Worm (Caenorhabditis elegans) whole organism, mixed stage, embryonic: Measurements from ENCODE around the gene ttr-27.
"Not testable (repeated sequence)": the region's sequence is repeated elsewhere in the genome, so short reads cannot be mapped to it uniquely, and the experiment has no call there.

Experiments
- M03D4.4 ChIP-seq: sonication (generic microtip); optimal IDR thresholded peaks from 2 replicates; lab custom pipeline; 2017; ENCODE audit warnings: mild to moderate bottlenecking, missing genetic modification characterization, missing compliant biosample characterization
- bed-3 ChIP-seq: fragments of 200-800 bp; sonication (Bioruptor generic); optimal IDR thresholded peaks from 3 replicates; lab custom pipeline; 2018; ENCODE audit warnings: mild to moderate bottlenecking, missing genetic modification characterization, moderate library complexity, missing compliant biosample characterization
- blmp-1 ChIP-seq: fragments of 150-350 bp; optimal IDR thresholded peaks from 2 replicates; lab custom pipeline; 2014; ENCODE audit warnings: missing biosample characterization, missing genetic modification characterization
- ceh-39 ChIP-seq: fragments of 150-350 bp; optimal IDR thresholded peaks from 2 replicates; lab custom pipeline; 2014; ENCODE audit warnings: missing biosample characterization, missing genetic modification characterization
- ces-1 ChIP-seq: fragments of 150-350 bp; optimal IDR thresholded peaks from 2 replicates; lab custom pipeline; 2014; ENCODE audit warnings: missing biosample characterization, missing genetic modification reagents, missing genetic modification characterization
- cnd-1 ChIP-seq: fragments of 200-800 bp; sonication (Bioruptor generic); optimal IDR thresholded peaks from 2 replicates; lab custom pipeline; 2018; ENCODE audit warnings: mild to moderate bottlenecking, missing genetic modification characterization, missing compliant biosample characterization
- elt-3 ChIP-seq: fragments of 150-350 bp; optimal IDR thresholded peaks from 2 replicates; lab custom pipeline; 2014; ENCODE audit warnings: missing biosample characterization, missing genetic modification characterization
- flh-1 ChIP-seq: fragments of 200-800 bp; sonication (Bioruptor generic); optimal IDR thresholded peaks from 2 replicates; lab custom pipeline; 2018; ENCODE audit warnings: mild to moderate bottlenecking, missing genetic modification characterization, moderate library complexity, missing compliant biosample characterization
- hlh-1 ChIP-seq: fragments of 150-350 bp; optimal IDR thresholded peaks from 2 replicates; lab custom pipeline; 2014; ENCODE audit warnings: missing biosample characterization, missing genetic modification reagents, missing genetic modification characterization
- lin-32 ChIP-seq: fragments of 200-800 bp; sonication (Bioruptor generic); optimal IDR thresholded peaks from 2 replicates; lab custom pipeline; 2018; ENCODE audit warnings: mild to moderate bottlenecking, missing genetic modification characterization, missing compliant biosample characterization
- mab-5 ChIP-seq: fragments of 150-350 bp; optimal IDR thresholded peaks from 2 replicates; lab custom pipeline; 2014; ENCODE audit warnings: missing biosample characterization, missing genetic modification characterization
- mls-2 ChIP-seq: sonication (generic microtip); optimal IDR thresholded peaks from 2 replicates; lab custom pipeline; 2016; ENCODE audit warnings: mild to moderate bottlenecking, missing genetic modification characterization, moderate library complexity, missing compliant biosample characterization
- nhr-12 ChIP-seq: fragments of 150-350 bp; optimal IDR thresholded peaks from 2 replicates; lab custom pipeline; 2014; ENCODE audit warnings: missing biosample characterization, missing genetic modification characterization
- nhr-28 ChIP-seq: fragments of 150-350 bp; optimal IDR thresholded peaks from 2 replicates; lab custom pipeline; 2014; ENCODE audit warnings: missing biosample characterization, missing genetic modification characterization
- nhr-76 ChIP-seq: sonication (generic microtip); optimal IDR thresholded peaks from 2 replicates; lab custom pipeline; 2017; ENCODE audit warnings: missing biosample characterization, missing genetic modification characterization
- unc-120 ChIP-seq: sonication (generic microtip); optimal IDR thresholded peaks from 2 replicates; lab custom pipeline; 2017; ENCODE audit warnings: missing genetic modification characterization, missing compliant biosample characterization; ENCODE audit not compliant: poor library complexity, severe bottlenecking
- unc-39 ChIP-seq: fragments of 150-350 bp; optimal IDR thresholded peaks from 2 replicates; lab custom pipeline; 2014; ENCODE audit warnings: missing biosample characterization, missing genetic modification characterization

Gene ttr-27

ce11 chrV:12867997-12868396 lies 35.9 kb downstream of the ttr-27 start, which contains the start of gene nspg-1:
Gene nspg-1 (minus strand): TSS chrV:12868097.
- TF ChIP-seq mab-5 (tag; lab: Kevin White, UChicago) (no peak), nhr-28 (no peak), unc-120 (tag; lab: Kevin White, UChicago) (no peak)

DNA sequence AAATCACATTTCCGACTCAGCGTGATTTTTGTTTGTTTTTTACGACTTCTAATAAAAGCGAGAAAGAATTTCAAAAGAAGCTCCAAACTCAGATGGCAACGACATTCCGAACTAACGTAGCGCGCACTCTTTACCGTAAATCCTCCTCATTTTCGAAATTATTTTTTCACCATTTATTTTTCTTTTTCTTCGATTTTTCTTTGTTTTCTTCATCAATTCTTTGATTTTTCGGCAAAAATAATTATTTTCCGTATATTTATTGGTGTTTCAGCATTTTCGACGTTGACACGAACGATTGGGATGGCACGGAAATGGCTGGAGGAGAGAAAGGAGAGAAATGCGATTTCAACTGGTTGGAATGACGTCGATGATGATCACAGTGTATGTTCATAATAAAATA lies 38.3 kb downstream of the ttr-27 start, which contains the start of gene T07F10.5:
Gene T07F10.5 (plus strand): TSS at position 301 of the 400 bp plus-strand sequence.
- TF ChIP-seq bed-3 (GFP tag; lab: Kevin White, UChicago); flh-1 (GFP tag; lab: Kevin White, UChicago); elt-3 (tag; lab: Kevin White, UChicago): not testable (repeated sequence)

DNA sequence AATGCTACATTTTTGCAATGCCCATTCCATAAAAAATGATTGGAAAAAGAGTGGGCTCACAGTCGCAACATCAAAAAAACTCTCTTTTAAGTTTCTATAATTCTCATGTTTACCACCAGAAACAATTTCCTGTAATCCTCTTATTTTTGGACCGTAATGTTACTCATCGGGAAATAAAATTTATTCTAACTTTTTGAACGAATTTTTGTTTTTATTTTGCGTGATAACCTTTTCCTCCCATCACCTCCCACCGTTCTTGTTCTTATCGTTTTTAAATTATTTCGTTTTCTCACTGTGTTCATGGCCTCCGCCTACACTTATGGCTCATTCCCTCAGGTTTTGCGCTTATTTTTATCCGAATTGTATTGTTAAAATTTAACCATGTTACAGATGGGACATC lies 44.8 kb downstream of the ttr-27 start, which contains the start of gene anp-1:
Gene anp-1 (plus strand): TSS at position 301 of the 400 bp plus-strand sequence.
- TF ChIP-seq nhr-12 (tag; lab: Kevin White, UChicago) (no peak), unc-39 (tag; lab: Kevin White, UChicago) (no peak), ceh-39 (tag; lab: Kevin White, UChicago) (no peak), lin-32 (GFP tag; lab: Kevin White, UChicago) (no peak), mls-2 (tag; lab: Kevin White, UChicago) (no peak), hlh-1 (tag; lab: Kevin White, UChicago) (no peak)

- TF ChIP-seq nhr-76 (tag; lab: Kevin White, UChicago) (no peak), M03D4.4 (tag; lab: Kevin White, UChicago) (no peak), ces-1 (GFP tag; lab: Kevin White, UChicago) (no peak), blmp-1 (tag; lab: Kevin White, UChicago) (no peak), ceh-39 (tag; lab: Kevin White, UChicago) (no peak), cnd-1 (tag; lab: Kevin White, UChicago) (no peak), lin-32 (GFP tag; lab: Kevin White, UChicago) (no peak)
- TF ChIP-seq, all 35 proteins: peak for 0
Measured at ce11 chrV:12854766-12855165, 49.1 kb downstream of the ttr-27 start, which contains the start of gene C44H9.7. Gene C44H9.7 (minus strand): TSS chrV:12854866.
